Worm (Caenorhabditis elegans): ENCODE results near the gene C45H4.21.
A peak's percentile ranks its signal among the peaks of the same experiment; 100 is the strongest.

- TF ChIP-seq dpl-1 (GFP tag; optimal IDR thresholded peaks at IDR 0.05): peak; percentile 89 to 94 (median 92)
- TF ChIP-seq blmp-1 (tag; optimal IDR thresholded peaks at IDR 0.05): peak; percentile 34
- peak; percentile 62 for TF ChIP-seq fos-1 (tag; optimal IDR thresholded peaks at IDR 0.05)
- peak; percentile 94 for TF ChIP-seq fkh-4 (tag; optimal IDR thresholded peaks at IDR 0.05; ENCODE audit: borderline replicate concordance)
- peak; percentile 76 for TF ChIP-seq fkh-8 (tag; optimal IDR thresholded peaks at IDR 0.05)
- no peak for TF ChIP-seq ztf-4 (tag; optimal IDR thresholded peaks at IDR 0.05)
Measured at ce11 chrV:2126996-2127585, 22.2 kb downstream of the C45H4.21 start, which contains the start of gene ldp-1.

All from whole organism, L1 larva.